Worm (Caenorhabditis elegans) whole organism, young adult: ENCODE measurements around the gene xrn-1.

Experiments
- F22D6.2 ChIP-seq: sonication (generic microtip); optimal IDR thresholded peaks from 2 replicates; lab custom pipeline; 2016; ENCODE audit warnings: mild to moderate bottlenecking, missing genetic modification characterization, missing compliant biosample characterization
- ama-1 ChIP-seq, 3 experiments: fragments of 150-350 bp in 1 of 3; sonication (generic microtip) in 2 of 3; optimal IDR thresholded peaks; 2 replicates each; lab custom pipeline; 2014 to 2018; ENCODE audit warnings: missing biosample characterization in 2 of 3, missing genetic modification characterization in 2 of 3, missing genetic modification reagents in 2 of 3
- ceh-100 ChIP-seq: fragments of 200-800 bp; sonication (Bioruptor generic); IDR thresholded peaks from 2 replicates; pipeline ENCODE4 v1.3.6; 2022; ENCODE audit warnings: missing genetic modification reagents, missing genetic modification characterization, missing compliant biosample characterization
- dox-1 ChIP-seq: fragments of 200-800 bp; sonication (Bioruptor generic); IDR thresholded peaks from 2 replicates; pipeline ENCODE4 v1.3.6; 2022; ENCODE audit warnings: missing genetic modification reagents, missing genetic modification characterization, missing compliant biosample characterization
- dpff-1 ChIP-seq: sonication (generic microtip); optimal IDR thresholded peaks from 2 replicates; lab custom pipeline; 2017; ENCODE audit warnings: mild to moderate bottlenecking, missing genetic modification characterization, missing compliant biosample characterization
- egrh-3 ChIP-seq: fragments of 200-800 bp; sonication (Bioruptor generic); IDR thresholded peaks from 2 replicates; pipeline ENCODE4 v1.3.6; 2022; ENCODE audit warnings: missing genetic modification reagents, missing genetic modification characterization, missing compliant biosample characterization
- madf-3 ChIP-seq: fragments of 200-800 bp; sonication (Bioruptor generic); IDR thresholded peaks from 2 replicates; pipeline ENCODE4 v1.3.6; 2022; ENCODE audit warnings: missing genetic modification reagents, missing genetic modification characterization, missing compliant biosample characterization
- mel-28 ChIP-seq: sonication (generic microtip); optimal IDR thresholded peaks from 2 replicates; lab custom pipeline; 2016; ENCODE audit warnings: borderline replicate concordance, mild to moderate bottlenecking, missing genetic modification characterization, missing compliant biosample characterization
- mes-4 ChIP-seq: sonication (generic microtip); optimal IDR thresholded peaks from 2 replicates; lab custom pipeline; 2016; ENCODE audit warnings: missing genotype, missing genetic modification characterization, missing compliant biosample characterization
- nhr-179 ChIP-seq: sonication (generic microtip); optimal IDR thresholded peaks from 2 replicates; lab custom pipeline; 2016; ENCODE audit warnings: mild to moderate bottlenecking, missing genetic modification characterization, missing compliant biosample characterization
- zfh-2 ChIP-seq: fragments of 200-800 bp; sonication (Bioruptor generic); conservative IDR thresholded peaks from 2 replicates; pipeline ENCODE4 v1.3.6; 2022; ENCODE audit warnings: missing genetic modification reagents, missing genetic modification characterization, missing compliant biosample characterization

The xrn-1 gene

DNA sequence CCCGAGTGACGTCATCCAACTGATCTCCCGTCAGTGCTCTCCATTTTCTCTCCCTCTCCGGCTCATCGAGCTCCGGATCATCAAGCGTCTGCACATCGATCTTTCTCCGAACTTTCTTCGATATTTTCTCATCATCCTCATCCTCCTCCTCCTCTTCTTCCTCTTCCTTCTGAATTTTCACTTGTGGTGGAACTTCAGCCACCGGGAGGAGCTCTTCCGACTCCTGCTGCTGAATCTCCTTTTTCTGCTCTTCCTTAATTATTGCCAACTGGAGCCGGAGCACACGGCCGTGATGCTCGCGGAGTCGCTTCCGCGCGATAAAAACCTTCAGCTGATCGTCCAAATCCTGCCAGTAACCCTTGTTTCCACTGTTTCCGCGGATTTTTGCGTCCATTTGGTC lies 67.6 kb downstream of the xrn-1 start:
- TF ChIP-seq mel-28 (tag; lab: Kevin White, UChicago), result no peak
- TF ChIP-seq madf-3 (GFP tag; lab: Robert Waterston, UW), result no peak
- TF ChIP-seq egrh-3 (GFP tag; lab: Robert Waterston, UW), result peak; percentile 24; the same call in 1 of the 2 replicates
- no peak for TF ChIP-seq F22D6.2 (tag; lab: Kevin White, UChicago)
- TF ChIP-seq zfh-2 (GFP tag; lab: Robert Waterston, UW), result peak; percentile 68

- TF ChIP-seq mes-4 (no peak), ama-1 (optimal IDR thresholded peaks at IDR 0.05; lab: Kevin White, UChicago) (no peak), ama-1 (GFP tag; optimal IDR thresholded peaks at IDR 0.05; lab: Kevin White, UChicago) (no peak), dpff-1 (tag; lab: Kevin White, UChicago) (no peak), nhr-179 (no peak)
Observed at ce11 chrII:14137538-14137937, 68.8 kb downstream of the xrn-1 start, which contains the start of gene K09E4.1. TSS of gene K09E4.1 (plus strand) at chrII:14137838.

DNA sequence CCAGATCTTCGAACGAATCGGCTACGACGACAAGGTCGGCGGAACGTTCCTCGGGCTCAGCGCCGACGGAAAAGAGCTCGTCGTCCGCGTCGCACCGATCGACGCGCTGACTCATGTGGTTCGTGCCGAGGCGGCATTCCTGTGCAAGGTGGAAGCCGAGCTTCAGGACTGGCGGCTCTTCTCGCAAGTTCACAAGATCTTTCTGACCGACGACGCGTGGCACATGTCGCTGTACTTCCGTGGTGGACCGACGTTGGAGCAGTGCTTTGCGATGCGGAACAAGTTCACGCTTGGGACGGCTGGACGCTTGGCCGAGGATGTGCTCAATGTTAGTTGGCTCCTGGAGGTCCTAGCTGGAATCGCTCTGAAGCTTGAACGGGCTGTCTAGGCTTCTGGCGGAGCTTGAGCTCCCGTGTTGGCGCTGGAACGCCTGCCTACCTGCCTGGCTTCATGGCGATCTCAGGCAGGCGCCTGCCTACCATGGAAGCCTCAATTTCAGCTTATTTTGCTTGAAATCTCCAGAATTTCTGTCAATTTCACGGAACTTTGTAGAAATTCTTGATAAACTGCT lies 70.2 kb downstream of the xrn-1 start:
- TF ChIP-seq egrh-3 (GFP tag; lab: Robert Waterston, UW), result peak; percentile 55; the same call in 1 of the 2 replicates
- 0 out of 2 replicates have a peak, but pooled peaks have one; percentile 7 for TF ChIP-seq dox-1
- peak; percentile 73 for TF ChIP-seq zfh-2 (GFP tag; lab: Robert Waterston, UW)
- TF ChIP-seq ceh-100, result no peak
